Worm (Caenorhabditis elegans) whole organism, dauer: Measurements from ENCODE around the gene C23G10.1.

ENCODE experiments used
- unc-62 ChIP-seq: sonication (generic microtip); optimal IDR thresholded peaks from 2 replicates; lab custom pipeline; 2017; ENCODE audit warnings: missing biosample characterization, missing genetic modification reagents, missing genetic modification characterization

The C23G10.1 gene

ce11 chrIII:6194480-6194879 lies 14.6 kb upstream of the C23G10.1 start, which contains the start of gene ugt-66:
Gene ugt-66 (minus strand): TSS chrIII:6194580.
- no peak for TF ChIP-seq unc-62 (GFP tag; lab: Kevin White, UChicago)

- no peak for TF ChIP-seq unc-62 (GFP tag; lab: Kevin White, UChicago)
Observed at ce11 chrIII:6195718-6196117, 13.4 kb upstream of the C23G10.1 start.

ce11 chrIII:6198378-6199234 lies 10.5 kb upstream of the C23G10.1 start, which contains the start of the genes C23G10.7 and rpn-2:
Gene C23G10.7 (minus strand): TSS chrIII:6198414.
Gene rpn-2 (plus strand): TSS chrIII:6199184.
- no peak for TF ChIP-seq unc-62 (GFP tag; lab: Kevin White, UChicago)

DNA sequence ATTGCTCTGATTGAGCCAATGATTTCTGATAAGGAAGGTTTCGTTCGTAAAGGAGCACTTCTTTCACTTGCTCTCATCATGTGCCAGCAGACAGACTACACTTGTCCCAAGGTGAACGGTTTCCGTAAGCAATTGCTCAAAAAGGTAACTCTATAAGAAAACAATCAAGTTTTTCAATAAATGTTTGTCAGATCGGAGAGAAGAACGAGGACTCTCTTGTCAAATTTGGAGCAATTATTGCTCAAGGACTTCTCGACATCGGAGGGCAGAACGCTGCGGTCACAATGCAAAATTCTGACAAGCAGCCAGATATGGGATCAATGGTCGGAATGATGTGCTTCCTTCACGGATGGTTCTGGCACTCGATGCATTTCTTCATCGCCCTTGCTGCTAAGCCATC lies 7.8 kb upstream of the C23G10.1 start:
- no peak for TF ChIP-seq unc-62 (GFP tag; lab: Kevin White, UChicago)

- no peak for TF ChIP-seq unc-62 (GFP tag; lab: Kevin White, UChicago)
Observed at ce11 chrIII:6202440-6202839, 6.6 kb upstream of the C23G10.1 start.

- TF ChIP-seq unc-62 (GFP tag; lab: Kevin White, UChicago): no peak
Observed at ce11 chrIII:6206161-6206853, 2.8 kb upstream of the C23G10.1 start, which contains the start of the genes sna-3 and rps-3. Gene sna-3 (minus strand): TSS chrIII:6206211. Gene rps-3 (plus strand): TSS chrIII:6206803.

ce11 chrIII:6207046-6207445 lies 2.0 kb upstream of the C23G10.1 start:
- no peak for TF ChIP-seq unc-62 (GFP tag; lab: Kevin White, UChicago)

ce11 chrIII:6207881-6208280 lies 1.2 kb upstream of the C23G10.1 start, which contains the start of gene C23G10.2:
Gene C23G10.2 (plus strand): TSS chrIII:6208064.
- TF ChIP-seq unc-62 (GFP tag; lab: Kevin White, UChicago): no peak

ce11 chrIII:6210215-6210822 lies 1.2 kb downstream of the C23G10.1 start:
- no peak for TF ChIP-seq unc-62 (GFP tag; lab: Kevin White, UChicago)

- no peak for TF ChIP-seq unc-62 (GFP tag; lab: Kevin White, UChicago)
Observed at ce11 chrIII:6213915-6214314, 4.8 kb downstream of the C23G10.1 start, which contains the start of gene C23G10.10. Gene C23G10.10 (minus strand): TSS chrIII:6214015.

DNA sequence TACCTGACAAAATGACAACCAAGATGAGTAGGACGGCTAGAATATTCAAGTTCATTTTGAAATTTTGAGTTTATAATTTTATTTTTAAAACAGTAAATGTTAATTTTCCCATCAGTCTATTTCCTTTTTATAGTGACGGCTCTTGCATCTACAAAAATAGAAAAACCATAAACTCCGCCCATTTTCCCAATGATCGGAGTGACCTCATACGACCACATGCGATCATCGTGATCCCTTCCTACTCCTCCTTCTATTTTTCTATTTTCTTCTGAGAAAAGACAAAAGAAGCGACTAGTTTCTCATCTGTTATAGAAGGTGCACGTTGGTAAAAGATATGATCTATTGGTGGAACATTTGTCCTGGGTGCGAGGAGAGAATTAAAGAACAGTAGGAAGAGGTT lies 6.4 kb downstream of the C23G10.1 start, which contains the start of gene C23G10.11:
Gene C23G10.11 (minus strand): TSS at position 101 of the 400 bp plus-strand sequence.
- TF ChIP-seq unc-62 (GFP tag; lab: Kevin White, UChicago): no peak

- no peak for TF ChIP-seq unc-62 (GFP tag; lab: Kevin White, UChicago)
Observed at ce11 chrIII:6215943-6216342, 6.9 kb downstream of the C23G10.1 start.

DNA sequence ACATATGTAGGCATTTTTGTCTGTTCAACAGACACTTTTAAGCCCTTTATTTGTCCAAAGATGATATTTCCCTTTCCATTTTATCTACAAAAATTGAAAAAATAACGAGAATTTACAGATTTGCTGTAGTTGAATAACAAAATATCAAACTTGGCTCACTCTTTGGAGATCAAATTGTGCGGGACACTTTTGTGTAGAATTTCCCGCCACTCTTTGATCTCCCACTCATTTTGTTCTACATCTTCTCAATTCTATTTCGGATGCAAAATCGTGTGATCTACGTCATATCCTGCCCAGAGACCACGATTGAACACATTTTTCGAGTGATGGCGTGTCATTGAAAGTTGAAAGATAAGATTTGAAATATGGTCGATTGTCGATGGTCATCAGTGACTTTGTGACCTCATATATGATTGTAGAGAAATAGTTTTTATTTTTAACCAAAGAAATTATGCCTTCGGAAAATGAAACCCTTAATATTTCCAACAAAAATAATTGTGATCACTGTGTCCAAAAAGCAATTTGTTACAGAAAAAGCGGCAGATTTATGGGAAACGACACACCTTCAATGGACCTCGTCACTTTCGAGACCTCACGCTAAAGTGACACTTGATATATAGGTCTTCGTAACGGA lies 7.9 kb downstream of the C23G10.1 start, which contains the start of gene hot-4:
Gene hot-4 (plus strand): TSS at position 584 of the 634 bp plus-strand sequence.
- no peak for TF ChIP-seq unc-62 (GFP tag; lab: Kevin White, UChicago)

- TF ChIP-seq unc-62 (GFP tag; lab: Kevin White, UChicago): no peak
Observed at ce11 chrIII:6221403-6221802, 12.3 kb downstream of the C23G10.1 start.

DNA sequence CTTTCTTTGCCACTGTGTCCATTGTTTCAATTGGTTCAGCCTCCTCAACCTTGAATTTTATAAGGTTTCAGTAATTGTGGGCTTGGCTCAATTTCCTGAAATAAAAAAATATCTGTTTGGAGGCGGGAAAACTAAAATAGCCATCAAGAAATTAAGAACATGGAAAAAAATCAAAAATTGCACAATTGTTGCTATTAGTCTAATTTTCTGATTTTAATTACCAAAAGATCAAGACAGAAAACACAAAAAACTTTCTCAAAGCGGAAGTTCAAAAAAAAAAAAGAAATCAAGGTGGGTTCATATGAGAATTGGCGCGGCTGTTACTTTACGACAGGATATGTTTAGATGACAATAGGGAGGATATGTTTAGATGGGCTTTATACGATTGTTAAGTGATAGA lies 21.8 kb downstream of the C23G10.1 start, which contains the start of gene esyt-2:
Gene esyt-2 (minus strand): TSS at position 101 of the 400 bp plus-strand sequence.
- TF ChIP-seq unc-62 (GFP tag; lab: Kevin White, UChicago): no peak
